Fruit fly (Drosophila melanogaster) whole organism, embryonic: Measurements from ENCODE around the gene CG7006.

ENCODE experiments used
- CG11723 ChIP-seq: fragments of 200-800 bp; sonication (Bioruptor generic); optimal IDR thresholded peaks from 2 replicates; lab custom pipeline; 2017; ENCODE audit warnings: missing biosample characterization, mild to moderate bottlenecking, missing genetic modification characterization
- CG7745 ChIP-seq: fragments of 200-800 bp; sonication (Bioruptor generic); optimal IDR thresholded peaks from 2 replicates; lab custom pipeline; 2018; ENCODE audit warnings: missing biosample characterization, mild to moderate bottlenecking, missing genetic modification characterization, moderate library complexity
- Camta ChIP-seq: fragments of 200-800 bp; sonication (Bioruptor generic); optimal IDR thresholded peaks from 2 replicates; lab custom pipeline; 2016; ENCODE audit warnings: missing biosample characterization, missing genetic modification characterization
- phol ChIP-seq: fragments of 200-800 bp; sonication (Bioruptor generic); optimal IDR thresholded peaks from 3 replicates; lab custom pipeline; 2018; ENCODE audit warnings: missing biosample characterization, mild to moderate bottlenecking, missing genetic modification characterization, moderate library complexity
- ranshi ChIP-seq: fragments of 200-800 bp; sonication (Bioruptor generic); IDR thresholded peaks from 2 replicates; pipeline ENCODE4 v1.3.6; 2022; ENCODE audit warnings: missing biosample characterization, missing genetic modification characterization

DNA sequence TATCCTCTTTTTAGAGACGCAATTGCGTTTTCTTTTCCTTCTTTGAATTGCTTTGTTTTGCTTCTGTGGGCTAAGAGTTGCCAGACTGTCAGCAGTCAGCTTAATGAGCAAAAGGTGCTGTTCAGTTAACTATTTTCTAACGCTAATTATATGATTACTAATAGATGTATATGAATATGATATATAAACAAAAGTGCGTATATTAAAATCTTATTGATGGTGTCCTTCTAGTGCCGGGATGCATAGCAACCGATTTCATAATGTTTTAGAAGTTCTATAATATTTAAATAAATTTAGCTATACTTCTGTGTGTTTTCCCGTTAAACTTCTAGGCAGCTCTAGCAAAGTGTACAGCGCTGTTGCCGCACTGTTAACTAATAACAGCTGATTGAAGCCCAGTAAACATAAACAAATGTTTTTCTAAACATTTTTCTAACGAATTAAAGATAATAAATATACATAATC lies 20.5 kb upstream of the CG7006 start, which contains the start of the genes Kaz and CG43273:
- TF ChIP-seq Camta (GFP tag; lab: Kevin White, UChicago) (no peak), CG7745 (tag; lab: Kevin White, UChicago) (no peak), CG11723 (GFP tag; lab: Kevin White, UChicago) (no peak), ranshi (GFP tag; lab: Robert Waterston, UW) (no peak), phol (peak; percentile 76)
